Fruit fly (Drosophila melanogaster) S2 (cell line): Measurements from ENCODE around the gene CG13737.

Experiments used
- CG8478 ChIP-seq: fragments of >200 bp; optimal IDR thresholded peaks from 2 replicates; lab custom pipeline; 2018
- CTCF ChIP-seq, 2 experiments: fragments of >200 bp; optimal IDR thresholded peaks; 2 replicates each; lab custom pipeline; 2018

dm6 chr3L:13923332-13924272, 44.8 kb downstream of the CG13737 start:
- TF ChIP-seq CG8478 = no peak
- no peak for TF ChIP-seq CTCF (optimal IDR thresholded peaks at IDR 0.05; lab: Kevin White, UChicago)
